Fruit fly (Drosophila melanogaster) whole organism, embryonic: Measurements from ENCODE around the gene CG15767.

Source experiments
- ATbp ChIP-seq: fragments of 200-800 bp; sonication (Bioruptor generic); optimal IDR thresholded peaks from 2 replicates; lab custom pipeline; 2017; ENCODE audit warnings: missing biosample characterization, mild to moderate bottlenecking, missing genetic modification characterization, missing genetic modification reagents
- Ada2b ChIP-seq: fragments of 200-800 bp; sonication (Bioruptor generic); IDR thresholded peaks from 2 replicates; pipeline ENCODE4 v1.3.6; 2022; ENCODE audit warnings: missing biosample characterization, missing genetic modification characterization
- Atf-2 ChIP-seq: fragments of 200-800 bp; sonication (Bioruptor generic); optimal IDR thresholded peaks from 2 replicates; lab custom pipeline; 2016; ENCODE audit warnings: missing biosample characterization, missing genetic modification characterization
- Blimp-1 ChIP-seq: fragments of 200-800 bp; sonication (Bioruptor generic); optimal IDR thresholded peaks from 3 replicates; lab custom pipeline; 2018; ENCODE audit warnings: missing biosample characterization, missing genetic modification characterization, mild to moderate bottlenecking, moderate library complexity, missing genetic modification reagents
- CG12104 ChIP-seq: fragments of 200-800 bp; sonication (Bioruptor generic); optimal IDR thresholded peaks from 3 replicates; lab custom pipeline; 2016; ENCODE audit warnings: missing biosample characterization, missing genetic modification characterization
- CG12391 ChIP-seq: fragments of 200-800 bp; sonication (Bioruptor generic); optimal IDR thresholded peaks from 3 replicates; lab custom pipeline; 2018; ENCODE audit warnings: missing biosample characterization, mild to moderate bottlenecking, missing genetic modification characterization, moderate library complexity
- CG12769 ChIP-seq: fragments of 200-800 bp; sonication (Bioruptor generic); optimal IDR thresholded peaks from 2 replicates; lab custom pipeline; 2019; ENCODE audit warnings: missing biosample characterization, mild to moderate bottlenecking, missing genetic modification characterization, moderate library complexity
- CG12942 ChIP-seq: fragments of 200-800 bp; sonication (Bioruptor generic); optimal IDR thresholded peaks from 3 replicates; lab custom pipeline; 2016; ENCODE audit warnings: missing biosample characterization, missing genetic modification characterization
- CG13296 ChIP-seq: fragments of 200-800 bp; sonication (Bioruptor generic); optimal IDR thresholded peaks from 3 replicates; lab custom pipeline; 2018; ENCODE audit warnings: missing biosample characterization, mild to moderate bottlenecking, missing genetic modification characterization
- CG14441 ChIP-seq: fragments of 200-800 bp; sonication (Bioruptor generic); IDR thresholded peaks from 2 replicates; pipeline ENCODE4 v1.3.6; 2022; ENCODE audit warnings: missing biosample characterization, missing genetic modification characterization
- CG1529 ChIP-seq: fragments of 200-800 bp; sonication (Bioruptor generic); optimal IDR thresholded peaks from 3 replicates; lab custom pipeline; 2018; ENCODE audit warnings: missing biosample characterization, missing genetic modification characterization
- CG15479 ChIP-seq: fragments of 200-800 bp; sonication (Bioruptor generic); optimal IDR thresholded peaks from 3 replicates; lab custom pipeline; 2019; ENCODE audit warnings: missing biosample characterization, mild to moderate bottlenecking, missing genetic modification characterization, moderate library complexity
- CG3281 ChIP-seq: fragments of 200-800 bp; sonication (Bioruptor generic); optimal IDR thresholded peaks from 3 replicates; lab custom pipeline; 2017; ENCODE audit warnings: missing biosample characterization, mild to moderate bottlenecking, missing genetic modification characterization
- CG3838 ChIP-seq: fragments of 200-800 bp; sonication (Bioruptor generic); optimal IDR thresholded peaks from 3 replicates; lab custom pipeline; 2016; ENCODE audit warnings: missing biosample characterization, missing genetic modification characterization
- CG42726 ChIP-seq: fragments of 200-800 bp; sonication (Bioruptor generic); IDR thresholded peaks from 2 replicates; pipeline ENCODE4 v1.3.6; 2022; ENCODE audit warnings: missing biosample characterization, missing genetic modification characterization; ENCODE audit not compliant: partially characterized antibody
- CG6683 ChIP-seq: fragments of 200-800 bp; sonication (Bioruptor generic); optimal IDR thresholded peaks from 2 replicates; lab custom pipeline; 2017; ENCODE audit warnings: missing biosample characterization, mild to moderate bottlenecking, missing genetic modification characterization, missing genetic modification reagents
- CG6689 ChIP-seq: fragments of 200-800 bp; sonication (Bioruptor generic); IDR thresholded peaks from 2 replicates; pipeline ENCODE4 v1.3.6; 2022; ENCODE audit warnings: missing biosample characterization, missing genetic modification characterization
- CG6765 ChIP-seq: fragments of 200-800 bp; sonication (Bioruptor generic); optimal IDR thresholded peaks from 3 replicates; lab custom pipeline; 2017; ENCODE audit warnings: missing biosample characterization, mild to moderate bottlenecking, missing genetic modification characterization
- CG8089 ChIP-seq: fragments of 200-800 bp; sonication (Bioruptor generic); optimal IDR thresholded peaks from 3 replicates; lab custom pipeline; 2016; ENCODE audit warnings: missing biosample characterization, missing genetic modification characterization
- CG9609 ChIP-seq: fragments of 200-800 bp; sonication (Bioruptor generic); optimal IDR thresholded peaks from 3 replicates; lab custom pipeline; 2016; ENCODE audit warnings: missing biosample characterization, missing genetic modification characterization
- CG9817 ChIP-seq: fragments of 200-800 bp; sonication (Bioruptor generic); optimal IDR thresholded peaks from 2 replicates; lab custom pipeline; 2018; ENCODE audit warnings: missing biosample characterization, mild to moderate bottlenecking, missing genetic modification characterization, moderate library complexity
- CHES-1-like ChIP-seq: fragments of 200-800 bp; sonication (Bioruptor generic); optimal IDR thresholded peaks from 2 replicates; lab custom pipeline; 2016; ENCODE audit warnings: missing biosample characterization, missing genetic modification characterization
- Dbx ChIP-seq: fragments of 200-800 bp; sonication (Bioruptor generic); IDR thresholded peaks from 3 replicates; pipeline ENCODE4 v1.3.6; 2022; ENCODE audit warnings: missing biosample characterization, missing genetic modification characterization
- Deaf1 ChIP-seq: fragments of 200-800 bp; optimal IDR thresholded peaks from 3 replicates; lab custom pipeline; 2019; ENCODE audit warnings: missing biosample characterization, mild to moderate bottlenecking, missing genetic modification characterization, moderate library complexity
- Hsf ChIP-seq: fragments of 200-800 bp; sonication (Bioruptor generic); optimal IDR thresholded peaks from 3 replicates; lab custom pipeline; 2016; ENCODE audit warnings: missing biosample characterization, missing genetic modification characterization
- PHDP ChIP-seq: fragments of 200-800 bp; sonication (Bioruptor generic); optimal IDR thresholded peaks from 3 replicates; lab custom pipeline; 2018; ENCODE audit warnings: missing biosample characterization, mild to moderate bottlenecking, missing genetic modification characterization, moderate library complexity
- Rfx ChIP-seq: fragments of 200-800 bp; sonication (Bioruptor generic); IDR thresholded peaks from 2 replicates; pipeline ENCODE4 v1.3.6; 2022; ENCODE audit warnings: missing biosample characterization, missing genetic modification characterization
- TFAM ChIP-seq: fragments of 200-800 bp; sonication (Bioruptor generic); optimal IDR thresholded peaks from 2 replicates; lab custom pipeline; 2017; ENCODE audit warnings: missing biosample characterization, missing genetic modification characterization, inconsistent platforms
- bab2 ChIP-seq: fragments of 200-800 bp; sonication (Bioruptor generic); optimal IDR thresholded peaks from 2 replicates; lab custom pipeline; 2016; ENCODE audit warnings: missing biosample characterization, missing genetic modification characterization
- bowl ChIP-seq: fragments of 200-800 bp; sonication (Bioruptor generic); IDR thresholded peaks from 2 replicates; pipeline ENCODE4 v1.3.6; 2022; ENCODE audit warnings: missing biosample characterization, missing genetic modification characterization
- bsh ChIP-seq, 2 experiments: fragments of 200-800 bp; sonication (Bioruptor generic); optimal IDR thresholded peaks; 2 replicates each; lab custom pipeline; 2017 to 2018; ENCODE audit warnings: mild to moderate bottlenecking in 2 of 2, missing biosample characterization in 2 of 2, missing genetic modification characterization in 2 of 2, moderate library complexity in 1 of 2
- crc ChIP-seq: fragments of 200-800 bp; sonication (Bioruptor generic); optimal IDR thresholded peaks from 2 replicates; lab custom pipeline; 2016; ENCODE audit warnings: missing biosample characterization, missing genetic modification characterization
- da ChIP-seq: fragments of 200-800 bp; sonication (Bioruptor generic); optimal IDR thresholded peaks from 2 replicates; lab custom pipeline; 2016; ENCODE audit warnings: missing biosample characterization, missing genetic modification characterization
- dm ChIP-seq: fragments of 200-800 bp; sonication (Bioruptor generic); optimal IDR thresholded peaks from 3 replicates; lab custom pipeline; 2016; ENCODE audit warnings: missing biosample characterization, missing genetic modification characterization
- emc ChIP-seq: fragments of 200-800 bp; sonication (Bioruptor generic); optimal IDR thresholded peaks from 2 replicates; lab custom pipeline; 2016; ENCODE audit warnings: missing biosample characterization, missing genetic modification characterization
- ewg ChIP-seq: fragments of 200-800 bp; sonication (Bioruptor generic); optimal IDR thresholded peaks from 3 replicates; lab custom pipeline; 2017; ENCODE audit warnings: mild to moderate bottlenecking, missing biosample characterization, missing genetic modification reagents, missing genetic modification characterization
- exex ChIP-seq: fragments of 200-800 bp; sonication (Bioruptor generic); optimal IDR thresholded peaks from 4 replicates; lab custom pipeline; 2018; ENCODE audit warnings: missing biosample characterization, mild to moderate bottlenecking, missing genetic modification characterization, moderate library complexity
- gcm2 ChIP-seq: fragments of 200-800 bp; sonication (Bioruptor generic); optimal IDR thresholded peaks from 2 replicates; lab custom pipeline; 2016; ENCODE audit warnings: missing biosample characterization, missing genetic modification characterization
- ind ChIP-seq: fragments of 200-800 bp; sonication (Bioruptor generic); optimal IDR thresholded peaks from 3 replicates; lab custom pipeline; 2016; ENCODE audit warnings: missing biosample characterization, missing genetic modification characterization
- kah ChIP-seq: fragments of 200-800 bp; sonication (Bioruptor generic); optimal IDR thresholded peaks from 2 replicates; lab custom pipeline; 2018; ENCODE audit warnings: missing biosample characterization, mild to moderate bottlenecking, missing genetic modification characterization
- oc ChIP-seq: fragments of 200-800 bp; sonication (Bioruptor generic); optimal IDR thresholded peaks from 2 replicates; lab custom pipeline; 2018; ENCODE audit warnings: missing biosample characterization, mild to moderate bottlenecking, missing genetic modification characterization, moderate library complexity
- pnt ChIP-seq: fragments of 200-800 bp; sonication (Bioruptor generic); optimal IDR thresholded peaks from 3 replicates; lab custom pipeline; 2016; ENCODE audit warnings: missing biosample characterization, missing genetic modification characterization
- pros ChIP-seq: fragments of 200-800 bp; sonication (Bioruptor generic); optimal IDR thresholded peaks from 3 replicates; lab custom pipeline; 2019; ENCODE audit warnings: missing biosample characterization, mild to moderate bottlenecking, missing genetic modification characterization, moderate library complexity
- salm ChIP-seq: fragments of 200-800 bp; sonication (Bioruptor generic); optimal IDR thresholded peaks from 2 replicates; lab custom pipeline; 2018; ENCODE audit warnings: missing biosample characterization, mild to moderate bottlenecking, missing genetic modification characterization
- slou ChIP-seq: fragments of 200-800 bp; sonication (Bioruptor generic); optimal IDR thresholded peaks from 3 replicates; lab custom pipeline; 2016; ENCODE audit warnings: missing biosample characterization, missing genetic modification characterization
- zen2 ChIP-seq: fragments of 200-800 bp; sonication (Bioruptor generic); IDR thresholded peaks from 3 replicates; pipeline ENCODE4 v1.3.6; 2022; ENCODE audit warnings: missing biosample characterization, missing genetic modification characterization; ENCODE audit not compliant: partially characterized antibody
- zfh2 ChIP-seq: fragments of 200-800 bp; sonication (Bioruptor generic); optimal IDR thresholded peaks from 2 replicates; lab custom pipeline; 2016; ENCODE audit warnings: missing biosample characterization, missing genetic modification characterization

CG15767 gene

dm6 chrX:5754837-5755828, 34.2 kb upstream of the CG15767 start, which contains the start of the genes lin-52 and CG15771 (continued):
- TF ChIP-seq oc (peak; percentile 90), CG12391 (tag; lab: Kevin White, UChicago) (peak; percentile 96), CG14441 (GFP tag; lab: Robert Waterston, UW) (peak; percentile 94), ewg (GFP tag; lab: Kevin White, UChicago) (peak; percentile 89), CG42726 (GFP tag; lab: Robert Waterston, UW) (0 out of 2 replicates have a peak, but pooled peaks have one; percentile 37), CHES-1-like (GFP tag; lab: Kevin White, UChicago) (peak; percentile 33), exex (tag; lab: Kevin White, UChicago) (peak; percentile 79), Hsf (GFP tag; lab: Kevin White, UChicago) (peak; percentile 86), crc (peak; percentile 51), Deaf1 (peak; percentile 79), emc (GFP tag; lab: Kevin White, UChicago) (peak; percentile 39), ATbp (peak; percentile 95), CG15479 (peak; percentile 37), kah (GFP tag; lab: Kevin White, UChicago) (peak; percentile 91), slou (GFP tag; lab: Kevin White, UChicago) (peak; percentile 83), TFAM (GFP tag; lab: Kevin White, UChicago) (peak; percentile 49), CG3838 (peak; percentile 70), bowl (GFP tag; lab: Robert Waterston, UW) (peak; percentile 81; the same call in 1 of the 2 replicates), CG8089 (GFP tag; lab: Kevin White, UChicago) (peak; percentile 51), CG6683 (GFP tag; lab: Kevin White, UChicago) (peak; percentile 93), CG6689 (peak; percentile 96), CG13296 (peak; percentile 97), salm (tag; lab: Kevin White, UChicago) (peak; percentile 90), pros (peak; percentile 89), CG12769 (tag; lab: Kevin White, UChicago) (peak; percentile 96), bab2 (GFP tag; lab: Kevin White, UChicago) (peak; percentile 67), zfh2 (GFP tag; lab: Kevin White, UChicago) (peak; percentile 44), bsh (GFP tag; optimal IDR thresholded peaks at IDR 0.05; lab: Kevin White, UChicago) (peak; percentile 95), CG9609 (peak; percentile 2), dm (GFP tag; lab: Kevin White, UChicago) (peak; percentile 85), ind (GFP tag; lab: Kevin White, UChicago) (peak; percentile 92), Dbx (peak; percentile 95), CG12942 (peak; percentile 86), Atf-2 (GFP tag; lab: Kevin White, UChicago) (peak; percentile 57), Rfx (GFP tag; lab: Robert Waterston, UW) (peak; percentile 96), Blimp-1 (GFP tag; lab: Kevin White, UChicago) (peak; percentile 90), zen2 (GFP tag; lab: Robert Waterston, UW) (no peak; the same call in 2 of the 3 replicates), CG3281 (peak; percentile 96), PHDP (tag; lab: Kevin White, UChicago) (peak; percentile 95), pnt (GFP tag; lab: Kevin White, UChicago) (peak; percentile 62), Ada2b (GFP tag; lab: Robert Waterston, UW) (peak; percentile 93), gcm2 (GFP tag; lab: Kevin White, UChicago) (peak; percentile 90), CG6765 (GFP tag; lab: Kevin White, UChicago) (peak; percentile 95), da (GFP tag; lab: Kevin White, UChicago) (peak; percentile 70), CG1529 (peak; percentile 93), CG9817 (tag; lab: Kevin White, UChicago) (peak; percentile 95), CG12104 (GFP tag; lab: Kevin White, UChicago) (peak; percentile 92)
